Worm (Caenorhabditis elegans) whole organism, L4/young adult: Measurements from ENCODE around the gene vab-8.
A peak's percentile ranks its signal among the peaks of the same experiment; 100 is the strongest.

ENCODE experiments used
- W03F9.2 ChIP-seq: fragments of 150-350 bp; optimal IDR thresholded peaks from 2 replicates; lab custom pipeline; 2014; ENCODE audit warnings: missing biosample characterization, missing genetic modification characterization
- dao-5 ChIP-seq: sonication (generic microtip); optimal IDR thresholded peaks from 2 replicates; lab custom pipeline; 2016; ENCODE audit warnings: missing genotype, missing genetic modification characterization, moderate library complexity, missing compliant biosample characterization
- him-1 ChIP-seq: sonication (generic microtip); optimal IDR thresholded peaks from 2 replicates; lab custom pipeline; 2016; ENCODE audit warnings: missing genotype, missing genetic modification reagents, missing genetic modification characterization, missing compliant biosample characterization

The vab-8 gene

DNA sequence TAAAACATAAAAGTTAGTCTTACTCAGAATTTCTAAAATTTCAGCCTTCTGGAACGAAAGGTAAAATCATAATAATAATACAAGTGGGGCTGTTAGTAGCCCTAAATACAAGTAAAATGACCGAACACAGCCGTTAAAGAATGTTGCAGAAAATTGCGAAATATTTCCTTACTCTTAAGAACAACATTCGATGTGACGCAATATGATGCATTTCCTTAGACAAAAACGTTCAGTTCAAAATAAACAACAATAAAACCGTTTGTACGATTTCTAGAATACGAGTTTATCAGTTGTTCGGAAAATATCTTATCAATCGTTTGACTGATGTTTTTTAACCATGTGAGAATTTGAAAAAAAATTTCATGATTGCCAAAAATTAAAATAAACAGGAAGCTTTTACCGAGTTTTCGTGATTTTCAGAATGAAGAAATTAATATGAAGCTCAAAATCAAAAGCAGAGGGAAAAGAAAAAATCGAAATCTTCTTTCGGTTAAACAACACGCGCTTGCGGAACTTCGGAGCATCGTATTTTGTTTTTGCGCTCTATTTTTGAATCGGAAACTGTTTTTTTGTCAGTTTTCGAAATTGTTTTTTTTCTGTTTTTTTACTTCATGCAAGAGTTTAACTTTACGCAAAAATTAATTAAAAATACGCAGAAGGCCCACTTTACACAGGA is 32.8 kb downstream of the vab-8 start:
- TF ChIP-seq W03F9.2 (tag; lab: Kevin White, UChicago): no peak
- no peak for TF ChIP-seq dao-5 (tag; lab: Kevin White, UChicago)
- TF ChIP-seq him-1 (tag; lab: Kevin White, UChicago): no peak

- TF ChIP-seq dao-5 (tag; lab: Kevin White, UChicago) (no peak), W03F9.2 (tag; lab: Kevin White, UChicago) (no peak), him-1 (tag; lab: Kevin White, UChicago) (no peak)
Measured at ce11 chrV:12251041-12251440, 37.9 kb downstream of the vab-8 start, which contains the start of gene T04H1.5. Gene T04H1.5 (plus strand): TSS chrV:12251341.

- TF ChIP-seq him-1 (tag; lab: Kevin White, UChicago) (no peak), dao-5 (tag; lab: Kevin White, UChicago) (no peak), W03F9.2 (tag; lab: Kevin White, UChicago) (no peak)
Measured at ce11 chrV:12252272-12252671, 39.1 kb downstream of the vab-8 start, which contains the start of gene lrx-1. Gene lrx-1 (plus strand): TSS chrV:12252572.

- TF ChIP-seq him-1 (tag; lab: Kevin White, UChicago): no peak
- TF ChIP-seq W03F9.2 (tag; lab: Kevin White, UChicago): no peak
- TF ChIP-seq dao-5 (tag; lab: Kevin White, UChicago): no peak
Measured at ce11 chrV:12255343-12255742, 42.2 kb downstream of the vab-8 start, which contains the start of gene T04H1.12. Gene T04H1.12 (plus strand): TSS chrV:12255643.

- no peak for TF ChIP-seq him-1 (tag; lab: Kevin White, UChicago)
- no peak for TF ChIP-seq dao-5 (tag; lab: Kevin White, UChicago)
- TF ChIP-seq W03F9.2 (tag; lab: Kevin White, UChicago): no peak
Measured at ce11 chrV:12256398-12256797, 43.3 kb downstream of the vab-8 start, which contains the start of gene ugt-55. Gene ugt-55 (plus strand): TSS chrV:12256698.

DNA sequence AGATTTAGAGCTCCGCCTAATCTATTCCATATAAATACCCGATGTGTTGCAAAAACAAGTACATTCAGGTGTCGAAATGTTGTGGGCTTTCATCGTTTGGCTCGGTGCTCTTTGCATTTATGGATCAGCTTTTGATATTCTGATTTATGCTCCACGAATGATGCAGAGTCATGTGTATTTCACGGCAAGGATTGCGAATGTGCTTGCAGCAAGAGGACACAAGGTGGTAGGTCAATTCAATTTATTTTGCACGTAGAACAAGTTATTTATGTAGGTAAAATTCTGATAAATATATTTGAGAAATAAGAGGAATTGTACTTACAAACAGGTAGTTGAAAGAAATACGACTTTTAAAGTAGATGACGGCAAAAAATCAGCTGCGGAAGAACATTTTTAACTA is 45.8 kb downstream of the vab-8 start, which contains the start of gene ugt-56:
Gene ugt-56, plus strand, starts transcription at position 61 of the 400 bp plus-strand sequence.
- TF ChIP-seq him-1 (tag; lab: Kevin White, UChicago): no peak
- TF ChIP-seq dao-5 (tag; lab: Kevin White, UChicago): no peak
- TF ChIP-seq W03F9.2 (tag; lab: Kevin White, UChicago): no peak

DNA sequence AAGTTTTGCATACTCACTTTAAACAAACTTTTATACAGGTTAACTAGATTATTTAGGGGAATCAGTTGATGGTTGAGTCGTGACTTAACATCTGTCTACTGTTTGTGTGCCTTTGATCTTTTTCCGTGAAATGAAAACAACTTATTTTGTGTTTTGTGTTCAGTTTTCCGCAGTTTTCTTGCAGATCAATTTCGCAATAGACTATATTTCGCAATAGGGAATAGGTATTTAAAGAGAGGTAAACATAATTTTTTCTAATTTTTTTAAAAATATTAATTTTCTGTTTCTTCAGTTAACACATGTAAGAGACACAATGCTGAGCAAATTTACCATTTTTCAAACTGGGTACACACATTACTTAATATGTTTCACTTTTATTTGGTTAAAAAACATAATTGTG is 48.2 kb downstream of the vab-8 start, which contains the start of gene tbb-6:
Gene tbb-6, plus strand, starts transcription at position 155 of the 400 bp plus-strand sequence.
- TF ChIP-seq dao-5 (tag; lab: Kevin White, UChicago): no peak

- TF ChIP-seq him-1 (tag; lab: Kevin White, UChicago) (no peak), W03F9.2 (tag; lab: Kevin White, UChicago) (no peak), dao-5 (tag; lab: Kevin White, UChicago) (no peak)
Measured at ce11 chrV:12263723-12264122, 50.6 kb downstream of the vab-8 start, which contains the start of gene ssp-35. Gene ssp-35 (minus strand): TSS chrV:12263823.

DNA sequence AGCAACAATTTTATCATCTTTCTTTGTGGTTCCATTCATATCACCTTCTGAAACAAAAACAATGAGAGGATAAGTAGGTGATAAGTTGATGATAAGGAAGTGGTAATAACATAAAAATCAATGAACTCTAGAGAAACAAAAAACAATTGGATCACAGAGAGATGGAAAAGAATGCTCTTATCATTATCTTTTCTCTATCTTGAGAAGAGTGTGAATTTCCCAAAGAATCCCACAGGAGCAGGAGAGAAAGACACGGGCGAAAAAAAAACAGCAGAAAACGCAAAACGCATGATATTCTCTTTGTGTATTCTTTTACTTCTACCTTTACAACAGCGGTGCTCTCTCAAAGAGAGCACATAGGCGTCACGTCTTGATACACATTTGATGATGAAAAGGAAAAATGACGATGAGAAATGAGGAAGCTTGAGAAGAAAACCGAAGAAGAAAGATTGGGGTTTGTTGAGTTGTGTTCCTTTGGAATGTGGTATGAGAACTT is 56.2 kb downstream of the vab-8 start, which contains the start of gene twk-24:
Gene twk-24, minus strand, starts transcription at position 51 of the 496 bp plus-strand sequence.
- TF ChIP-seq dao-5 (tag; lab: Kevin White, UChicago): no peak
- TF ChIP-seq W03F9.2 (tag; lab: Kevin White, UChicago): no peak
- TF ChIP-seq him-1 (tag; lab: Kevin White, UChicago): no peak

- peak; percentile 19 for TF ChIP-seq W03F9.2 (tag; lab: Kevin White, UChicago)
- no peak for TF ChIP-seq dao-5 (tag; lab: Kevin White, UChicago)
- TF ChIP-seq him-1 (tag; lab: Kevin White, UChicago): no peak
Measured at ce11 chrV:12271495-12271894, 58.4 kb downstream of the vab-8 start, which contains the start of the genes tsfm-1 and capg-2. Gene tsfm-1 (minus strand): TSS chrV:12271551. Gene capg-2 (plus strand): TSS chrV:12271873.
